Worm (Caenorhabditis elegans): Measurements from ENCODE around the gene zipt-16.

DNA sequence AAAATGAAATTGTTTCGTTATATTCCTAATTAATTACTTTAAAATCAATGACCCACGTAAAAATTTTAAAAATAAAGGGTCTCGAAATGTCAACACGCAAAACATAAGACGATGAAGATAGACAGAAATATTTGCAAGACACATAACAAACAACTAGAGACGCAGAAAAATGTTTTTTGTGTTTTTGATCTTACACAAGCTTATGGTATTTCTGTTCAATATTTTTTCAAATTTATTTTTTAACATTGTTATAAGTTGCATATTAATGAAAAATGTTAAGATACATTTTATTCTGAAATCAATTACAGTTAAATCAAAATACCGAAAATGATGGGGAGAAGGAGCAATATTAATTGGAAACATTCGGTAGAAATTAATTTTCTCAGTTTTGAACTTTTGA, 50.6 kb downstream of the zipt-16 start, which contains the start of gene C55A6.3:
- TF ChIP-seq flt-1 (GFP tag; IDR thresholded peaks at IDR 0.05) (no peak), ama-1 (optimal IDR thresholded peaks at IDR 0.05) (no peak), tbx-11 (GFP tag; IDR thresholded peaks at IDR 0.05) (no peak)
